Worm (Caenorhabditis elegans) whole organism, young adult: ENCODE data around the gene T28C6.11.

ENCODE experiments used
- B0336.3 ChIP-seq: fragments of 200-800 bp; sonication (Bioruptor generic); IDR thresholded peaks from 2 replicates; pipeline ENCODE4 v1.3.6; 2022; ENCODE audit warnings: missing genetic modification characterization, missing compliant biosample characterization
- D2030.7 ChIP-seq: fragments of 200-800 bp; sonication (Bioruptor generic); IDR thresholded peaks from 2 replicates; pipeline ENCODE4 v1.3.6; 2022; ENCODE audit warnings: missing genetic modification reagents, missing genetic modification characterization, missing compliant biosample characterization
- F33H1.4 ChIP-seq: fragments of 200-800 bp; sonication (Bioruptor generic); IDR thresholded peaks from 2 replicates; pipeline ENCODE4 v1.3.6; 2022; ENCODE audit warnings: missing genetic modification reagents, missing genetic modification characterization, missing compliant biosample characterization
- F37B4.10 ChIP-seq: fragments of 200-800 bp; sonication (Bioruptor generic); IDR thresholded peaks from 2 replicates; pipeline ENCODE4 v1.3.6; 2022; ENCODE audit warnings: missing genetic modification characterization, missing compliant biosample characterization
- F39B2.1 ChIP-seq: fragments of 200-800 bp; sonication (Bioruptor generic); IDR thresholded peaks from 2 replicates; pipeline ENCODE4 v1.3.6; 2022; ENCODE audit warnings: missing genetic modification reagents, missing genetic modification characterization, missing compliant biosample characterization
- F49E8.2 ChIP-seq: sonication (generic microtip); optimal IDR thresholded peaks from 3 replicates; lab custom pipeline; 2017; ENCODE audit warnings: missing genetic modification characterization, mild to moderate bottlenecking, missing compliant biosample characterization, antibody characterized with exemption, moderate library complexity; ENCODE audit not compliant: insufficient read depth
- F52B5.7 ChIP-seq: sonication (generic microtip); optimal IDR thresholded peaks from 2 replicates; lab custom pipeline; 2016; ENCODE audit warnings: mild to moderate bottlenecking, missing genetic modification characterization, missing compliant biosample characterization
- K12H6.12 ChIP-seq: fragments of 200-800 bp; sonication (Bioruptor generic); optimal IDR thresholded peaks from 2 replicates; lab custom pipeline; 2018; ENCODE audit warnings: mild to moderate bottlenecking, missing genetic modification characterization, missing compliant biosample characterization
- T26A5.8 ChIP-seq: sonication (generic microtip); optimal IDR thresholded peaks from 2 replicates; lab custom pipeline; 2016; ENCODE audit warnings: missing genetic modification characterization, missing compliant biosample characterization
- Y53F4B.3 ChIP-seq: fragments of 200-800 bp; sonication (Bioruptor generic); IDR thresholded peaks from 2 replicates; pipeline ENCODE4 v1.3.6; 2022; ENCODE audit warnings: missing genetic modification reagents, missing genetic modification characterization, missing compliant biosample characterization
- Y53G8AR.9 ChIP-seq: fragments of 200-800 bp; sonication (Bioruptor generic); conservative IDR thresholded peaks from 2 replicates; pipeline ENCODE4 v1.3.6; 2022; ENCODE audit warnings: missing genetic modification reagents, missing genetic modification characterization, missing compliant biosample characterization
- Y56A3A.18 ChIP-seq: fragments of 200-800 bp; sonication (Bioruptor generic); IDR thresholded peaks from 2 replicates; pipeline ENCODE4 v1.3.6; 2022; ENCODE audit warnings: missing genetic modification reagents, missing genetic modification characterization, missing compliant biosample characterization
- Y67H2A.10 ChIP-seq: fragments of 200-800 bp; sonication (Bioruptor generic); conservative IDR thresholded peaks from 2 replicates; pipeline ENCODE4 v1.3.6; 2022; ENCODE audit warnings: missing genetic modification reagents, missing genetic modification characterization, missing compliant biosample characterization
- attf-5 ChIP-seq: fragments of 200-800 bp; sonication (Bioruptor generic); optimal IDR thresholded peaks from 2 replicates; lab custom pipeline; 2018; ENCODE audit warnings: mild to moderate bottlenecking, missing genetic modification characterization, missing compliant biosample characterization
- attf-6 ChIP-seq: fragments of 200-800 bp; sonication (Bioruptor generic); IDR thresholded peaks from 2 replicates; pipeline ENCODE4 v1.3.6; 2022; ENCODE audit warnings: missing genetic modification reagents, missing genetic modification characterization, missing compliant biosample characterization
- ccch-3 ChIP-seq: fragments of 200-800 bp; sonication (Bioruptor generic); optimal IDR thresholded peaks from 2 replicates; lab custom pipeline; 2018; ENCODE audit warnings: mild to moderate bottlenecking, missing genetic modification characterization, missing compliant biosample characterization
- cebp-1 ChIP-seq, 2 experiments: fragments of 200-800 bp in 1 of 2; sonication (Bioruptor generic) in 1 of 2; sonication (generic microtip) in 1 of 2; IDR thresholded peaks in 1 of 2; optimal IDR thresholded peaks in 1 of 2; 2 replicates each; pipeline versions ENCODE4 v1.3.6 to Lab custom; 2017 to 2022; ENCODE audit warnings: missing compliant biosample characterization in 2 of 2, missing genetic modification characterization in 2 of 2, mild to moderate bottlenecking in 1 of 2, missing genetic modification reagents in 1 of 2, moderate library complexity in 1 of 2
- ceh-100 ChIP-seq: fragments of 200-800 bp; sonication (Bioruptor generic); IDR thresholded peaks from 2 replicates; pipeline ENCODE4 v1.3.6; 2022; ENCODE audit warnings: missing genetic modification reagents, missing genetic modification characterization, missing compliant biosample characterization
- ceh-27 ChIP-seq: fragments of 200-800 bp; sonication (Bioruptor generic); optimal IDR thresholded peaks from 2 replicates; lab custom pipeline; 2018; ENCODE audit warnings: mild to moderate bottlenecking, missing genetic modification characterization, moderate library complexity, missing compliant biosample characterization
- efl-1 ChIP-seq: fragments of 150-350 bp; optimal IDR thresholded peaks from 2 replicates; lab custom pipeline; 2014; ENCODE audit warnings: missing biosample characterization, missing genetic modification reagents, missing genetic modification characterization
- egl-18 ChIP-seq: fragments of 200-800 bp; sonication (Bioruptor generic); IDR thresholded peaks from 2 replicates; pipeline ENCODE4 v1.3.6; 2022; ENCODE audit warnings: missing genetic modification reagents, missing genetic modification characterization, missing compliant biosample characterization
- egl-44 ChIP-seq: fragments of 200-800 bp; sonication (Bioruptor generic); IDR thresholded peaks from 2 replicates; pipeline ENCODE4 v1.3.6; 2022; ENCODE audit warnings: missing genetic modification reagents, missing genetic modification characterization, missing compliant biosample characterization
- egrh-3 ChIP-seq: fragments of 200-800 bp; sonication (Bioruptor generic); IDR thresholded peaks from 2 replicates; pipeline ENCODE4 v1.3.6; 2022; ENCODE audit warnings: missing genetic modification reagents, missing genetic modification characterization, missing compliant biosample characterization
- ekl-4 ChIP-seq: fragments of 200-800 bp; sonication (Bioruptor generic); IDR thresholded peaks from 2 replicates; pipeline ENCODE4 v1.3.6; 2022; ENCODE audit warnings: missing genetic modification reagents, missing genetic modification characterization, missing compliant biosample characterization
- ets-4 ChIP-seq: fragments of 200-800 bp; sonication (Bioruptor generic); optimal IDR thresholded peaks from 2 replicates; lab custom pipeline; 2018; ENCODE audit warnings: mild to moderate bottlenecking, missing genetic modification characterization, missing compliant biosample characterization
- gei-17 ChIP-seq: fragments of 200-800 bp; sonication (Bioruptor generic); optimal IDR thresholded peaks from 2 replicates; lab custom pipeline; 2018; ENCODE audit warnings: mild to moderate bottlenecking, missing genetic modification characterization, missing compliant biosample characterization
- him-1 ChIP-seq: sonication (generic microtip); optimal IDR thresholded peaks from 2 replicates; lab custom pipeline; 2016; ENCODE audit warnings: missing genotype, missing genetic modification reagents, missing genetic modification characterization, missing compliant biosample characterization
- hlh-26 ChIP-seq: fragments of 200-800 bp; sonication (Bioruptor generic); conservative IDR thresholded peaks from 2 replicates; pipeline ENCODE4 v1.3.6; 2022; ENCODE audit warnings: missing genetic modification reagents, missing genetic modification characterization, missing compliant biosample characterization
- hmg-1.2 ChIP-seq: fragments of 200-800 bp; sonication (Bioruptor generic); IDR thresholded peaks from 2 replicates; pipeline ENCODE4 v1.3.6; 2022; ENCODE audit warnings: missing genetic modification reagents, missing genetic modification characterization, missing compliant biosample characterization
- hrde-1 ChIP-seq: sonication (generic microtip); optimal IDR thresholded peaks from 2 replicates; lab custom pipeline; 2016; ENCODE audit warnings: missing genetic modification characterization, mild to moderate bottlenecking, missing compliant biosample characterization, moderate library complexity, missing genotype, missing genetic modification reagents, borderline replicate concordance
- lir-1 ChIP-seq: fragments of 200-800 bp; sonication (Bioruptor generic); conservative IDR thresholded peaks from 2 replicates; pipeline ENCODE4 v1.3.6; 2022; ENCODE audit warnings: missing genetic modification reagents, missing genetic modification characterization, missing compliant biosample characterization
- lsl-1 ChIP-seq: fragments of 200-800 bp; sonication (Bioruptor generic); optimal IDR thresholded peaks from 2 replicates; lab custom pipeline; 2018; ENCODE audit warnings: mild to moderate bottlenecking, missing genetic modification characterization, moderate library complexity, missing compliant biosample characterization
- madf-10 ChIP-seq: sonication (generic microtip); optimal IDR thresholded peaks from 2 replicates; lab custom pipeline; 2016; ENCODE audit warnings: mild to moderate bottlenecking, missing genetic modification characterization, missing compliant biosample characterization
- madf-8 ChIP-seq: fragments of 200-800 bp; sonication (Bioruptor generic); conservative IDR thresholded peaks from 2 replicates; pipeline ENCODE4 v1.3.6; 2022; ENCODE audit warnings: missing genetic modification reagents, missing genetic modification characterization, missing compliant biosample characterization
- mel-28 ChIP-seq: sonication (generic microtip); optimal IDR thresholded peaks from 2 replicates; lab custom pipeline; 2016; ENCODE audit warnings: borderline replicate concordance, mild to moderate bottlenecking, missing genetic modification characterization, missing compliant biosample characterization
- mxl-1 ChIP-seq: sonication (generic microtip); optimal IDR thresholded peaks from 2 replicates; lab custom pipeline; 2016; ENCODE audit warnings: missing genetic modification characterization, missing compliant biosample characterization
- nfya-1 ChIP-seq: sonication (generic microtip); optimal IDR thresholded peaks from 2 replicates; lab custom pipeline; 2017; ENCODE audit warnings: antibody characterized with exemption, missing compliant biosample characterization, missing genetic modification characterization, borderline replicate concordance; ENCODE audit not compliant: insufficient read depth
- nhr-179 ChIP-seq: sonication (generic microtip); optimal IDR thresholded peaks from 2 replicates; lab custom pipeline; 2016; ENCODE audit warnings: mild to moderate bottlenecking, missing genetic modification characterization, missing compliant biosample characterization
- nhr-90 ChIP-seq: sonication (generic microtip); optimal IDR thresholded peaks from 2 replicates; lab custom pipeline; 2016; ENCODE audit warnings: missing genotype, mild to moderate bottlenecking, missing genetic modification characterization, missing compliant biosample characterization
- pbrm-1 ChIP-seq: fragments of 200-800 bp; sonication (Bioruptor generic); IDR thresholded peaks from 2 replicates; pipeline ENCODE4 v1.3.6; 2022; ENCODE audit warnings: missing genetic modification reagents, missing genetic modification characterization, missing compliant biosample characterization
- rcor-1 ChIP-seq: fragments of 200-800 bp; sonication (Bioruptor generic); IDR thresholded peaks from 2 replicates; pipeline ENCODE4 v1.3.6; 2022; ENCODE audit warnings: missing genetic modification reagents, missing genetic modification characterization, missing compliant biosample characterization
- rec-8 ChIP-seq, 2 experiments: sonication (generic microtip); optimal IDR thresholded peaks; 2 replicates each; lab custom pipeline; 2016; ENCODE audit warnings: mild to moderate bottlenecking in 2 of 2, missing genetic modification characterization in 2 of 2, missing genetic modification reagents in 2 of 2, missing genotype in 2 of 2, missing biosample characterization in 1 of 2, missing compliant biosample characterization in 1 of 2, moderate library complexity in 1 of 2
- somi-1 ChIP-seq: fragments of 200-800 bp; sonication (Bioruptor generic); optimal IDR thresholded peaks from 2 replicates; lab custom pipeline; 2018; ENCODE audit warnings: mild to moderate bottlenecking, missing genetic modification characterization, missing compliant biosample characterization
- unc-62 ChIP-seq: fragments of 150-350 bp; optimal IDR thresholded peaks from 2 replicates; lab custom pipeline; 2014; ENCODE audit warnings: missing biosample characterization, missing genetic modification reagents, missing genetic modification characterization
- zfh-2 ChIP-seq: fragments of 200-800 bp; sonication (Bioruptor generic); conservative IDR thresholded peaks from 2 replicates; pipeline ENCODE4 v1.3.6; 2022; ENCODE audit warnings: missing genetic modification reagents, missing genetic modification characterization, missing compliant biosample characterization
- zim-3 ChIP-seq: sonication (generic microtip); optimal IDR thresholded peaks from 2 replicates; lab custom pipeline; 2017; ENCODE audit warnings: mild to moderate bottlenecking, missing genetic modification characterization, moderate library complexity, missing compliant biosample characterization
- ztf-18 ChIP-seq: sonication (generic microtip); optimal IDR thresholded peaks from 2 replicates; lab custom pipeline; 2016; ENCODE audit warnings: missing genotype, mild to moderate bottlenecking, missing genetic modification characterization, missing compliant biosample characterization
- ztf-3 ChIP-seq: fragments of 200-800 bp; sonication (Bioruptor generic); optimal IDR thresholded peaks from 2 replicates; lab custom pipeline; 2018; ENCODE audit warnings: mild to moderate bottlenecking, missing genetic modification characterization, missing compliant biosample characterization

T28C6.11 gene

ce11 chrIV:8888525-8889026 lies 48.5 kb upstream of the T28C6.11 start, which contains the start of gene oma-1 (continued):
- no peak for TF ChIP-seq nfya-1
- TF ChIP-seq ekl-4 (GFP tag; lab: Robert Waterston, UW) = no peak
- TF ChIP-seq F52B5.7 (tag; lab: Kevin White, UChicago) = no peak
- no peak for TF ChIP-seq lir-1 (GFP tag; lab: Robert Waterston, UW)
- no peak for TF ChIP-seq zim-3
- 0 out of 2 replicates have a peak, but pooled peaks have one; percentile 13 for TF ChIP-seq ceh-100
- TF ChIP-seq madf-10 (tag; lab: Kevin White, UChicago) = no peak
- TF ChIP-seq ztf-18 (tag; lab: Kevin White, UChicago) = peak; percentile 49
- TF ChIP-seq hrde-1 (tag; lab: Kevin White, UChicago) = no peak
- no peak for TF ChIP-seq ccch-3 (GFP tag; lab: Kevin White, UChicago)
- TF ChIP-seq Y53G8AR.9 (GFP tag; lab: Robert Waterston, UW) = no peak
- TF ChIP-seq F37B4.10 (GFP tag; lab: Robert Waterston, UW) = no peak
- peak; percentile 98 for TF ChIP-seq madf-8 (GFP tag; lab: Robert Waterston, UW)
- no peak; the same call in 1 of the 2 replicates for TF ChIP-seq pbrm-1 (GFP tag; lab: Robert Waterston, UW)
- peak; percentile 65; the same call in 1 of the 2 replicates for TF ChIP-seq rcor-1 (GFP tag; lab: Robert Waterston, UW)
- no peak for TF ChIP-seq gei-17 (GFP tag; lab: Kevin White, UChicago)
- no peak for TF ChIP-seq ceh-27 (GFP tag; lab: Kevin White, UChicago)
- TF ChIP-seq mxl-1 (tag; lab: Kevin White, UChicago) = no peak
- no peak for TF ChIP-seq cebp-1 (GFP tag; IDR thresholded peaks at IDR 0.05; lab: Robert Waterston, UW)
- no peak for TF ChIP-seq cebp-1 (tag; optimal IDR thresholded peaks at IDR 0.05; lab: Kevin White, UChicago)
- no peak for TF ChIP-seq nhr-90 (tag; lab: Kevin White, UChicago)
- no peak for TF ChIP-seq zfh-2 (GFP tag; lab: Robert Waterston, UW)
- TF ChIP-seq F33H1.4 (GFP tag; lab: Robert Waterston, UW) = peak; percentile 95
- TF ChIP-seq hmg-1.2 (GFP tag; lab: Robert Waterston, UW) = no peak
- peak; percentile 95 for TF ChIP-seq efl-1
- TF ChIP-seq attf-6 = no peak
- TF ChIP-seq F39B2.1 (GFP tag; lab: Robert Waterston, UW) = no peak
- no peak for TF ChIP-seq ztf-3
- TF ChIP-seq Y56A3A.18 (GFP tag; lab: Robert Waterston, UW) = no peak
- TF ChIP-seq unc-62 (GFP tag; lab: Kevin White, UChicago) = no peak
- no peak for TF ChIP-seq somi-1 (GFP tag; lab: Kevin White, UChicago)
- no peak for TF ChIP-seq egl-18 (GFP tag; lab: Robert Waterston, UW)
- TF ChIP-seq lsl-1 = peak; percentile 99
- no peak for TF ChIP-seq nhr-179 (tag; lab: Kevin White, UChicago)
- TF ChIP-seq egl-44 (GFP tag; lab: Robert Waterston, UW) = no peak
- TF ChIP-seq Y53F4B.3 = no peak
- TF ChIP-seq Y67H2A.10 (GFP tag; lab: Robert Waterston, UW) = no peak
- peak; percentile 88 for TF ChIP-seq D2030.7
- TF ChIP-seq B0336.3 (GFP tag; lab: Robert Waterston, UW) = no peak
- no peak for TF ChIP-seq rec-8 (tag; optimal IDR thresholded peaks at IDR 0.05; lab: Kevin White, UChicago)
- no peak for TF ChIP-seq hlh-26 (GFP tag; lab: Robert Waterston, UW)
- TF ChIP-seq him-1 = no peak
- TF ChIP-seq F49E8.2 (tag; lab: Kevin White, UChicago) = peak; percentile 88
- no peak for TF ChIP-seq attf-5 (GFP tag; lab: Kevin White, UChicago)
- no peak for TF ChIP-seq K12H6.12 (tag; lab: Kevin White, UChicago)
- TF ChIP-seq T26A5.8 (tag; lab: Kevin White, UChicago) = no peak
- no peak for TF ChIP-seq egrh-3 (GFP tag; lab: Robert Waterston, UW)
- no peak for TF ChIP-seq mel-28
- no peak for TF ChIP-seq ets-4 (GFP tag; lab: Kevin White, UChicago)
